Worm (Caenorhabditis elegans): Measurements from ENCODE around the gene F10D7.3.

F10D7.3 gene

DNA sequence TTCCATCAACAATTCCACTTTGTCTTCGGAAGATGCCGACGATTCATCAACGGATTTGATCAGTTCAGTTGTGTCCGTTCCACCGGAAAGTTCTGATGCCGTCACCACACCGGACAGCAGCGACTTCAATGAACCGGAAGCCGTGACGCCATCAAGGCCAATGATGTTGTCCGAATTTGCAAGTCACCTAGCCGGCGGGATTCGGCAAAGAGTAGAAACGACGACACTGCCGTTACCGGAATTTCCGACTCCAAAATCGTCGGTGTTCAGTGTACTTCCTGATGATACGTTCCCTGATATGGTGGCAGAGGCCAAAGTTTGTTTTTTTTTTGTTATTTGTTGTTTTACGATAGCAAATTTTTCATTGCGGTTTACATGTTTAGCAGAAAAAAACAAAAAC, 10.9 kb downstream of the F10D7.3 start:
- TF ChIP-seq ama-1 (optimal IDR thresholded peaks at IDR 0.05) (no peak), sox-4 (tag; optimal IDR thresholded peaks at IDR 0.05) (no peak), hlh-13 (GFP tag; optimal IDR thresholded peaks at IDR 0.05) (no peak), ceh-31 (tag; optimal IDR thresholded peaks at IDR 0.05) (no peak), ceh-9 (tag; optimal IDR thresholded peaks at IDR 0.05) (no peak), Y22D7AL.16 (tag; optimal IDR thresholded peaks at IDR 0.05) (no peak), npax-4 (tag; optimal IDR thresholded peaks at IDR 0.05) (no peak), odd-2 (tag; optimal IDR thresholded peaks at IDR 0.05) (no peak), ref-2 (tag; optimal IDR thresholded peaks at IDR 0.05) (no peak), F13H6.1 (tag; optimal IDR thresholded peaks at IDR 0.05) (no peak), dve-1 (tag; optimal IDR thresholded peaks at IDR 0.05) (no peak), hlh-8 (tag; optimal IDR thresholded peaks at IDR 0.05) (no peak), ceh-45 (GFP tag; IDR thresholded peaks at IDR 0.05) (no peak)

DNA sequence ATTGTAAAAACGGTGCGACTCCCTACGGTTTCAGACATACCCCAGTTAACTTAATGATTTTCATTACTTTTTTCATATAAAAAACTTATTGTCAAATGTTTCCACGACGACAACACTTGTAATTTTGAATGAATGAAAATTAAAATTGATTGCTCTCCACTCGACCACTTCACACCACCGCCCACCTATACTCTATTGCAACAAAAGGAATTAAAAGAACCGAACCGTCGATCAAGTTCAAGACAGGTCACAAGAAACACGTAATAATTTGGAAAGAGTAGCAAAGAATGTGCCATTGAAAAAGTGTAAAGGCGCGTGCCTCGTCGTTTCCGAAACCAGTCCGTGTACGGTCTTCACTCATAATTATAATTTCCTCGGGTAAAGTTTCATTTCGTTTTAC, 11.9 kb downstream of the F10D7.3 start, which contains the start of gene F10D7.11:
Gene F10D7.11, plus strand, starts transcription at position 301 of the 400 bp plus-strand sequence.
- TF ChIP-seq ttx-3 (tag; optimal IDR thresholded peaks at IDR 0.05) (no peak), hlh-15 (tag; optimal IDR thresholded peaks at IDR 0.05) (no peak), gmeb-2 (tag; optimal IDR thresholded peaks at IDR 0.05) (no peak), ets-4 (tag; optimal IDR thresholded peaks at IDR 0.05) (no peak), fkh-10 (GFP tag; optimal IDR thresholded peaks at IDR 0.05) (no peak)

DNA sequence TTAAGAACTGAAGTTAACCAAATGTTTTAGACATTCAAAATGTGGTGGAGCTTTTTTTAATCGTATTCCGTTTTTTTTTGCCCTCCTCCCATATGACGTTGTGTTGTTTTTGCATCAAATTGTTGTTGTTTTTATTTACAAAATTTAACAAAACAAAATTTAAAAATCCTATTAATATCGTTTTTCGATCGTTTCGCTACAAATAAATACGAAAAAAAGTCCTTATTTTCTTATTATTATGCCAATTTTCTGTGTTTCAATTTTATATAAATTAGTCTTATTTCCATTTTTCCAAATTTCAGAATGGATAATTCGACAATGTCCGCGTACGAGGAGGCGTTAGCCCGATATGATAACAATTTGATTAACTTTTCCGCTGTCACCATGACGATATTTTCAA, 15.0 kb downstream of the F10D7.3 start, which contains the start of gene npr-36:
Gene npr-36, plus strand, starts transcription at position 301 of the 400 bp plus-strand sequence.
- TF ChIP-seq elt-4 (tag; optimal IDR thresholded peaks at IDR 0.05) (no peak), pqm-1 (tag; optimal IDR thresholded peaks at IDR 0.05) (no peak), pros-1 (tag; optimal IDR thresholded peaks at IDR 0.05) (no peak), ref-2 (tag; optimal IDR thresholded peaks at IDR 0.05) (no peak), fax-1 (tag; optimal IDR thresholded peaks at IDR 0.05) (no peak), nfya-1 (tag; optimal IDR thresholded peaks at IDR 0.05) (no peak), ets-4 (tag; optimal IDR thresholded peaks at IDR 0.05) (no peak), K09A11.1 (tag; optimal IDR thresholded peaks at IDR 0.05; ENCODE audit: insufficient read depth) (no peak), ceh-19 (GFP tag; optimal IDR thresholded peaks at IDR 0.05) (no peak), Y22D7AL.16 (tag; optimal IDR thresholded peaks at IDR 0.05) (no peak), sox-4 (tag; optimal IDR thresholded peaks at IDR 0.05) (no peak), pha-4 (tag; optimal IDR thresholded peaks at IDR 0.05) (no peak), nhr-11 (tag; optimal IDR thresholded peaks at IDR 0.05) (no peak)

DNA sequence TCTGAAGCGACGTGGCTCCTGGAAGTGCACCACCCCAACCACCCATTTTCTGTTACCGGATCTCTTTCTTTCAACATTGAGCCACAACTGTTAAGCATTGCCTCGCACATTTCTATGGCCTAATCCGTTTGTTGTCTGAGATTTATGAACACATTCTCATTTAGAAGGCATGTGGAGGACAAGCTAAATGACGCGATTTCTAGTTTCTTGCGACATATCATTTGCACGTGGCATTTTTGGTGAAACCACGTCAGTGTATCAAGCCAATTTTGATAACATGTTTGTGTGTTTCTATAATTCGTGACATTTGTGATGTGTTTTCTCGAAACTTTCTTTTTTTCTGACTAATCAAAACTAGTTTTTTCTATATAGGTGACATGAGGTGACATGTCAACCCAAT, 17.7 kb downstream of the F10D7.3 start:
- TF ChIP-seq ceh-30 (tag; optimal IDR thresholded peaks at IDR 0.05), result no peak
- TF ChIP-seq pag-3 (tag; optimal IDR thresholded peaks at IDR 0.05; ENCODE audit: borderline replicate concordance), result no peak
- no peak for TF ChIP-seq hlh-30 (tag; optimal IDR thresholded peaks at IDR 0.05; ENCODE audit: insufficient read depth)
- TF ChIP-seq nhr-11 (tag; optimal IDR thresholded peaks at IDR 0.05), result no peak
- no peak for TF ChIP-seq pax-1 (tag; optimal IDR thresholded peaks at IDR 0.05)
- TF ChIP-seq sdc-2 (tag; optimal IDR thresholded peaks at IDR 0.05), result no peak
- TF ChIP-seq pha-4 (tag; optimal IDR thresholded peaks at IDR 0.05), result no peak
- no peak for TF ChIP-seq ttx-3 (tag; optimal IDR thresholded peaks at IDR 0.05)
- no peak for TF ChIP-seq unc-42 (tag; optimal IDR thresholded peaks at IDR 0.05)
- TF ChIP-seq elt-4 (tag; optimal IDR thresholded peaks at IDR 0.05), result no peak
- no peak for TF ChIP-seq nfya-1 (tag; optimal IDR thresholded peaks at IDR 0.05)
- no peak for TF ChIP-seq nhr-232 (tag; optimal IDR thresholded peaks at IDR 0.05)
- no peak for TF ChIP-seq K02D7.2 (tag; optimal IDR thresholded peaks at IDR 0.05)
- TF ChIP-seq Y22D7AL.16 (tag; optimal IDR thresholded peaks at IDR 0.05), result no peak
- no peak for TF ChIP-seq sox-4 (tag; optimal IDR thresholded peaks at IDR 0.05)
- no peak for TF ChIP-seq syd-9 (tag; optimal IDR thresholded peaks at IDR 0.05)
- no peak for TF ChIP-seq dve-1 (tag; optimal IDR thresholded peaks at IDR 0.05)
- TF ChIP-seq madf-2 (tag; optimal IDR thresholded peaks at IDR 0.05), result no peak
- no peak for TF ChIP-seq ceh-19 (GFP tag; optimal IDR thresholded peaks at IDR 0.05)
